Worm (Caenorhabditis elegans): Measurements from ENCODE around the gene nspf-3.

The nspf-3 gene

ce11 chrII:2640982-2641381 lies 49.0 kb downstream of the nspf-3 start, which contains the start of gene F22E5.23:
Gene F22E5.23, plus strand, starts transcription at chrII:2641282.
- TF ChIP-seq hmbx-1 (tag; optimal IDR thresholded peaks at IDR 0.05) (no peak), pes-1 (GFP tag; IDR thresholded peaks at IDR 0.05) (no peak), sea-1 (GFP tag; conservative IDR thresholded peaks at IDR 0.05) (no peak), hnd-1 (tag; optimal IDR thresholded peaks at IDR 0.05) (no peak), scrt-1 (GFP tag; IDR thresholded peaks at IDR 0.05) (no peak), tra-4 (tag; optimal IDR thresholded peaks at IDR 0.05) (no peak), tbx-11 (GFP tag; IDR thresholded peaks at IDR 0.05) (no peak), F13C5.2 (tag; optimal IDR thresholded peaks at IDR 0.05) (no peak), hmg-4 (GFP tag; optimal IDR thresholded peaks at IDR 0.05) (no peak), ets-7 (tag; optimal IDR thresholded peaks at IDR 0.05) (no peak), flt-1 (GFP tag; IDR thresholded peaks at IDR 0.05) (no peak), aly-1 (tag; optimal IDR thresholded peaks at IDR 0.05) (no peak), ceh-13 (GFP tag; optimal IDR thresholded peaks at IDR 0.05) (no peak), ama-1 (optimal IDR thresholded peaks at IDR 0.05) (no peak), tbx-37 (GFP tag; conservative IDR thresholded peaks at IDR 0.05) (no peak), B0310.2 (tag; optimal IDR thresholded peaks at IDR 0.05) (no peak)
